Fruit fly (Drosophila melanogaster) whole organism, embryonic: Measurements from ENCODE around the gene mRpS18C.

Source experiments
- CG10274 ChIP-seq: fragments of 200-800 bp; sonication (Bioruptor generic); optimal IDR thresholded peaks from 3 replicates; lab custom pipeline; 2017; ENCODE audit warnings: missing biosample characterization, mild to moderate bottlenecking, missing genetic modification characterization
- CG10543 ChIP-seq: fragments of 200-800 bp; sonication (Bioruptor generic); optimal IDR thresholded peaks from 3 replicates; lab custom pipeline; 2017; ENCODE audit warnings: missing biosample characterization, mild to moderate bottlenecking, missing genetic modification characterization, moderate library complexity
- CG13123 ChIP-seq: fragments of 200-800 bp; sonication (Bioruptor generic); optimal IDR thresholded peaks from 2 replicates; lab custom pipeline; 2016; ENCODE audit warnings: missing biosample characterization, missing genetic modification characterization
- CG13624 ChIP-seq: fragments of 200-800 bp; sonication (Bioruptor generic); optimal IDR thresholded peaks from 2 replicates; lab custom pipeline; 2016; ENCODE audit warnings: missing biosample characterization, missing genetic modification characterization
- CG14710 ChIP-seq: fragments of 200-800 bp; sonication (Bioruptor generic); optimal IDR thresholded peaks from 3 replicates; lab custom pipeline; 2019; ENCODE audit warnings: missing biosample characterization, mild to moderate bottlenecking, missing genetic modification characterization, moderate library complexity
- CG17829 ChIP-seq: fragments of 200-800 bp; optimal IDR thresholded peaks from 2 replicates; lab custom pipeline; 2019; ENCODE audit warnings: missing biosample characterization, mild to moderate bottlenecking, missing genetic modification characterization, moderate library complexity
- CG18619 ChIP-seq: fragments of 200-800 bp; sonication (Bioruptor generic); optimal IDR thresholded peaks from 3 replicates; lab custom pipeline; 2017; ENCODE audit warnings: missing biosample characterization, mild to moderate bottlenecking, missing genetic modification characterization
- CG32772 ChIP-seq: fragments of 200-800 bp; sonication (Bioruptor generic); IDR thresholded peaks from 2 replicates; pipeline ENCODE4 v1.3.6; 2022; ENCODE audit warnings: missing biosample characterization, missing genetic modification characterization
- CG4404 ChIP-seq: fragments of 200-800 bp; sonication (Bioruptor generic); IDR thresholded peaks from 2 replicates; pipeline ENCODE4 v1.3.6; 2022; ENCODE audit warnings: missing biosample characterization, missing genetic modification characterization
- CG8359 ChIP-seq: fragments of 200-800 bp; sonication (Bioruptor generic); optimal IDR thresholded peaks from 2 replicates; lab custom pipeline; 2017; ENCODE audit warnings: missing biosample characterization, mild to moderate bottlenecking, missing genetic modification characterization, borderline replicate concordance
- CG8944 ChIP-seq: fragments of 200-800 bp; sonication (Bioruptor generic); optimal IDR thresholded peaks from 3 replicates; lab custom pipeline; 2016; ENCODE audit warnings: missing biosample characterization, missing genetic modification characterization
- Camta ChIP-seq: fragments of 200-800 bp; sonication (Bioruptor generic); optimal IDR thresholded peaks from 2 replicates; lab custom pipeline; 2016; ENCODE audit warnings: missing biosample characterization, missing genetic modification characterization
- D ChIP-seq, 2 experiments: fragments of 200-800 bp in 1 of 2; fragments of >200 bp in 1 of 2; sonication (Bioruptor generic) in 1 of 2; optimal IDR thresholded peaks; 2 replicates in 1 of 2; 3 replicates in 1 of 2; lab custom pipeline; 2017; ENCODE audit warnings: mild to moderate bottlenecking in 1 of 2, missing biosample characterization in 1 of 2, missing genetic modification characterization in 1 of 2, missing genetic modification reagents in 1 of 2
- GATAe ChIP-seq: fragments of 200-800 bp; sonication (Bioruptor generic); conservative IDR thresholded peaks from 2 replicates; pipeline ENCODE4 v1.3.6; 2022; ENCODE audit warnings: missing biosample characterization, missing genetic modification characterization
- HHEX ChIP-seq: fragments of 200-800 bp; sonication (Bioruptor generic); optimal IDR thresholded peaks from 3 replicates; lab custom pipeline; 2017; ENCODE audit warnings: missing biosample characterization, mild to moderate bottlenecking, missing genetic modification characterization, missing genetic modification reagents
- Lhr ChIP-seq: fragments of 200-800 bp; sonication (Bioruptor generic); optimal IDR thresholded peaks from 3 replicates; lab custom pipeline; 2017; ENCODE audit warnings: mild to moderate bottlenecking, missing biosample characterization, missing genetic modification reagents, missing genetic modification characterization
- MTF-1 ChIP-seq: fragments of 200-800 bp; sonication (Bioruptor generic); optimal IDR thresholded peaks from 2 replicates; lab custom pipeline; 2018; ENCODE audit warnings: missing biosample characterization, mild to moderate bottlenecking, missing genetic modification characterization, borderline replicate concordance
- Neu2 ChIP-seq: fragments of 200-800 bp; sonication (Bioruptor generic); optimal IDR thresholded peaks from 3 replicates; lab custom pipeline; 2016; ENCODE audit warnings: missing biosample characterization, missing genetic modification characterization, borderline replicate concordance
- NfI ChIP-seq: fragments of 200-800 bp; sonication (Bioruptor generic); optimal IDR thresholded peaks from 3 replicates; lab custom pipeline; 2018; ENCODE audit warnings: missing biosample characterization, mild to moderate bottlenecking, missing genetic modification characterization, moderate library complexity
- Oaz ChIP-seq: fragments of 200-800 bp; sonication (Bioruptor generic); IDR thresholded peaks from 2 replicates; pipeline ENCODE4 v1.3.6; 2022; ENCODE audit warnings: missing biosample characterization, missing genetic modification characterization
- Tbp ChIP-seq: fragments of >200 bp; optimal IDR thresholded peaks from 2 replicates; lab custom pipeline; 2018; ENCODE audit warnings: missing biosample characterization, missing genetic modification characterization
- Usf ChIP-seq: fragments of 200-800 bp; sonication (Bioruptor generic); optimal IDR thresholded peaks from 2 replicates; lab custom pipeline; 2017; ENCODE audit warnings: missing genotype, missing biosample characterization, missing genetic modification characterization
- ato ChIP-seq: fragments of 200-800 bp; sonication (Bioruptor generic); IDR thresholded peaks from 2 replicates; pipeline ENCODE4 v1.3.6; 2022; ENCODE audit warnings: missing biosample characterization, missing genetic modification characterization; ENCODE audit not compliant: partially characterized antibody
- btn ChIP-seq: fragments of 200-800 bp; sonication (Bioruptor generic); optimal IDR thresholded peaks from 2 replicates; lab custom pipeline; 2016; ENCODE audit warnings: missing biosample characterization, missing genetic modification characterization
- cato ChIP-seq: fragments of 200-800 bp; sonication (Bioruptor generic); optimal IDR thresholded peaks from 2 replicates; lab custom pipeline; 2016; ENCODE audit warnings: missing biosample characterization, missing genetic modification characterization, borderline replicate concordance
- cg ChIP-seq: fragments of 200-800 bp; sonication (Bioruptor generic); optimal IDR thresholded peaks from 3 replicates; lab custom pipeline; 2019; ENCODE audit warnings: missing biosample characterization, mild to moderate bottlenecking, missing genetic modification characterization, moderate library complexity
- chm ChIP-seq: fragments of 200-800 bp; sonication (Bioruptor generic); IDR thresholded peaks from 2 replicates; pipeline ENCODE4 v1.3.6; 2022; ENCODE audit warnings: missing biosample characterization, missing genetic modification characterization
- corto ChIP-seq: fragments of 200-800 bp; sonication (Bioruptor generic); optimal IDR thresholded peaks from 2 replicates; lab custom pipeline; 2016; ENCODE audit warnings: missing biosample characterization, mild to moderate bottlenecking, missing genetic modification characterization, moderate library complexity
- danr ChIP-seq: fragments of 200-800 bp; sonication (Bioruptor generic); IDR thresholded peaks from 2 replicates; pipeline ENCODE4 v1.3.6; 2022; ENCODE audit warnings: missing biosample characterization, missing genetic modification characterization
- dpn ChIP-seq, 2 experiments: fragments of 200-800 bp; sonication (Bioruptor generic); optimal IDR thresholded peaks; 3 replicates each; lab custom pipeline; 2016; ENCODE audit warnings: missing biosample characterization in 2 of 2, missing genetic modification characterization in 2 of 2
- ems ChIP-seq: fragments of 200-800 bp; sonication (Bioruptor generic); optimal IDR thresholded peaks from 3 replicates; lab custom pipeline; 2016; ENCODE audit warnings: missing biosample characterization, missing genetic modification characterization
- fru ChIP-seq: fragments of >200 bp; optimal IDR thresholded peaks from 2 replicates; lab custom pipeline; 2017
- grn ChIP-seq: fragments of 200-800 bp; sonication (Bioruptor generic); optimal IDR thresholded peaks from 3 replicates; lab custom pipeline; 2017; ENCODE audit warnings: missing biosample characterization, missing genetic modification characterization
- hb ChIP-seq: fragments of 200-800 bp; sonication (Bioruptor generic); IDR thresholded peaks from 3 replicates; pipeline ENCODE4 v1.3.6; 2022; ENCODE audit warnings: missing biosample characterization, missing genetic modification characterization; ENCODE audit not compliant: partially characterized antibody
- kay ChIP-seq: fragments of 200-800 bp; sonication (Bioruptor generic); optimal IDR thresholded peaks from 2 replicates; lab custom pipeline; 2016; ENCODE audit warnings: missing biosample characterization, missing genetic modification characterization
- kni ChIP-seq: fragments of 200-800 bp; sonication (Bioruptor generic); optimal IDR thresholded peaks from 3 replicates; lab custom pipeline; 2017; ENCODE audit warnings: mild to moderate bottlenecking, missing biosample characterization, missing genetic modification reagents, missing genetic modification characterization
- knrl ChIP-seq: fragments of 200-800 bp; sonication (Bioruptor generic); IDR thresholded peaks from 3 replicates; pipeline ENCODE4 v1.3.6; 2022; ENCODE audit warnings: missing biosample characterization, missing genetic modification characterization; ENCODE audit not compliant: partially characterized antibody
- mirr ChIP-seq: fragments of 200-800 bp; sonication (Bioruptor generic); optimal IDR thresholded peaks from 3 replicates; lab custom pipeline; 2018; ENCODE audit warnings: missing biosample characterization, mild to moderate bottlenecking, missing genetic modification characterization
- pan ChIP-seq, 4 experiments: fragments of >200 bp in 3 of 4; fragments of 200-800 bp in 1 of 4; sonication (Bioruptor generic) in 1 of 4; optimal IDR thresholded peaks in 3 of 4; IDR thresholded peaks in 1 of 4; 2 replicates each; pipeline versions ENCODE4 v1.3.6 to Lab custom; 2017 to 2022; ENCODE audit warnings: missing biosample characterization in 2 of 4, missing genetic modification characterization in 2 of 4, mixed read lengths in 1 of 4
- psq ChIP-seq: fragments of 200-800 bp; sonication (Bioruptor generic); optimal IDR thresholded peaks from 2 replicates; lab custom pipeline; 2017; ENCODE audit warnings: missing biosample characterization, missing genetic modification characterization
- pzg ChIP-seq: fragments of 200-800 bp; sonication (Bioruptor generic); optimal IDR thresholded peaks from 3 replicates; lab custom pipeline; 2018; ENCODE audit warnings: missing biosample characterization, mild to moderate bottlenecking, missing genetic modification characterization, moderate library complexity
- sc ChIP-seq, 3 experiments: fragments of >200 bp in 2 of 3; fragments of 200-800 bp in 1 of 3; sonication (Bioruptor generic) in 1 of 3; optimal IDR thresholded peaks; 2 replicates in 2 of 3; 3 replicates in 1 of 3; lab custom pipeline; 2017; ENCODE audit warnings: mild to moderate bottlenecking in 1 of 3, missing biosample characterization in 1 of 3, missing genetic modification characterization in 1 of 3, missing genetic modification reagents in 1 of 3
- sim ChIP-seq: fragments of 200-800 bp; sonication (Bioruptor generic); IDR thresholded peaks from 2 replicates; pipeline ENCODE4 v1.3.6; 2022; ENCODE audit warnings: missing biosample characterization, missing genetic modification characterization
- tin ChIP-seq: fragments of 200-800 bp; sonication (Bioruptor generic); optimal IDR thresholded peaks from 3 replicates; lab custom pipeline; 2016; ENCODE audit warnings: missing biosample characterization, missing genetic modification characterization
- tup ChIP-seq: fragments of 200-800 bp; sonication (Bioruptor generic); optimal IDR thresholded peaks from 2 replicates; lab custom pipeline; 2016; ENCODE audit warnings: missing biosample characterization, mild to moderate bottlenecking, missing genetic modification characterization, moderate library complexity
- twi ChIP-seq: fragments of 200-800 bp; optimal IDR thresholded peaks from 2 replicates; lab custom pipeline; 2019; ENCODE audit warnings: missing biosample characterization, mild to moderate bottlenecking, missing genetic modification characterization, moderate library complexity
- usp ChIP-seq: fragments of >200 bp; optimal IDR thresholded peaks from 2 replicates; lab custom pipeline; 2017; ENCODE audit warnings: missing biosample characterization, missing genetic modification characterization

The mRpS18C gene

dm6 chr3R:30388215-30388871 is 35.4 kb upstream of the mRpS18C start (continued):
- TF ChIP-seq HHEX (GFP tag; lab: Kevin White, UChicago) (peak; percentile 95), CG14710 (tag; lab: Kevin White, UChicago) (peak; percentile 97), Oaz (GFP tag; lab: Robert Waterston, UW) (peak; percentile 86), ems (GFP tag; lab: Kevin White, UChicago) (peak; percentile 94), NfI (GFP tag; lab: Kevin White, UChicago) (peak; percentile 95), cg (GFP tag; lab: Kevin White, UChicago) (peak; percentile 83), CG8944 (GFP tag; lab: Kevin White, UChicago) (peak; percentile 97), btn (GFP tag; lab: Kevin White, UChicago) (peak; percentile 93), CG8359 (peak; percentile 87), grn (GFP tag; lab: Kevin White, UChicago) (peak; percentile 76), Neu2 (GFP tag; lab: Kevin White, UChicago) (peak; percentile 95), CG18619 (peak; percentile 99), D (optimal IDR thresholded peaks at IDR 0.05; lab: Kevin White, UChicago) (no peak), D (GFP tag; optimal IDR thresholded peaks at IDR 0.05; lab: Kevin White, UChicago) (peak; percentile 97), mirr (peak; percentile 82), CG13624 (peak; percentile 96), cato (GFP tag; lab: Kevin White, UChicago) (peak; percentile 96), CG10543 (GFP tag; lab: Kevin White, UChicago) (peak; percentile 98), hb (no peak), CG4404 (GFP tag; lab: Robert Waterston, UW) (peak; percentile 93), knrl (GFP tag; lab: Robert Waterston, UW) (no peak), danr (peak; percentile 90), Usf (GFP tag; lab: Kevin White, UChicago) (peak; percentile 99), kay (GFP tag; lab: Kevin White, UChicago) (peak; percentile 99), Tbp (GFP tag; lab: Kevin White, UChicago) (no peak), tin (GFP tag; lab: Kevin White, UChicago) (peak; percentile 97), Camta (GFP tag; lab: Kevin White, UChicago) (peak; percentile 98), sc (optimal IDR thresholded peaks at IDR 0.05; lab: Kevin White, UChicago) (no peak), sc (GFP tag; optimal IDR thresholded peaks at IDR 0.05; lab: Kevin White, UChicago) (peak; percentile 97), GATAe (GFP tag; lab: Robert Waterston, UW) (peak; percentile 73), usp (GFP tag; lab: Kevin White, UChicago) (no peak), corto (GFP tag; lab: Kevin White, UChicago) (peak; percentile 57), twi (tag; lab: Kevin White, UChicago) (peak; percentile 93), psq (GFP tag; lab: Kevin White, UChicago) (peak; percentile 77), kni (GFP tag; lab: Kevin White, UChicago) (peak; percentile 95), chm (GFP tag; lab: Robert Waterston, UW) (peak; percentile 82), dpn (GFP tag; optimal IDR thresholded peaks at IDR 0.05; lab: Kevin White, UChicago) (peak; percentile 96 to 98), Lhr (GFP tag; lab: Kevin White, UChicago) (peak; percentile 94), CG10274 (GFP tag; lab: Kevin White, UChicago) (peak; percentile 95), CG17829 (tag; lab: Kevin White, UChicago) (peak; percentile 94), tup (GFP tag; lab: Kevin White, UChicago) (peak; percentile 89), pzg (GFP tag; lab: Kevin White, UChicago) (peak; percentile 18), ato (GFP tag; lab: Robert Waterston, UW) (peak; percentile 14; the same call in 1 of the 2 replicates), fru (lab: Kevin White, UChicago) (no peak), MTF-1 (peak; percentile 99), CG13123 (GFP tag; lab: Kevin White, UChicago) (peak; percentile 90), pan (optimal IDR thresholded peaks at IDR 0.05; lab: Kevin White, UChicago) (no peak), pan (GFP tag; optimal IDR thresholded peaks at IDR 0.05 in 1 of 2, IDR thresholded peaks at IDR 0.05 in 1 of 2) (peak in 1 of 2 experiments; percentile 86), sim (peak; percentile 75), CG32772 (GFP tag; lab: Robert Waterston, UW) (peak; percentile 86)
